Worm (Caenorhabditis elegans) whole organism, L4 larva: ENCODE results near the gene csp-2.

ENCODE experiments used
- F10B5.3 ChIP-seq: sonication (generic microtip); optimal IDR thresholded peaks from 2 replicates; lab custom pipeline; 2016; ENCODE audit warnings: mild to moderate bottlenecking, missing genetic modification characterization, missing compliant biosample characterization
- F26F4.8 ChIP-seq: fragments of 200-800 bp; sonication (Bioruptor generic); conservative IDR thresholded peaks from 2 replicates; pipeline ENCODE4 v1.3.6; 2022; ENCODE audit warnings: missing genetic modification characterization, missing compliant biosample characterization
- Y5F2A.4 ChIP-seq: fragments of 200-800 bp; sonication (Bioruptor generic); optimal IDR thresholded peaks from 2 replicates; lab custom pipeline; 2018; ENCODE audit warnings: mild to moderate bottlenecking, missing genetic modification characterization, missing compliant biosample characterization
- Y75B8A.6 ChIP-seq: fragments of 200-800 bp; sonication (Bioruptor generic); IDR thresholded peaks from 2 replicates; pipeline ENCODE4 v1.3.6; 2022; ENCODE audit warnings: missing genetic modification reagents, missing genetic modification characterization, missing compliant biosample characterization
- ZK337.2 ChIP-seq: fragments of 200-800 bp; sonication (Bioruptor generic); IDR thresholded peaks from 2 replicates; pipeline ENCODE4 v1.3.6; 2022; ENCODE audit warnings: missing genetic modification reagents, missing genetic modification characterization, missing compliant biosample characterization
- ZK546.5 ChIP-seq, 2 experiments: sonication (generic microtip); optimal IDR thresholded peaks; 2 replicates each; lab custom pipeline; 2017; ENCODE audit warnings: missing biosample characterization in 2 of 2, missing genetic modification characterization in 2 of 2
- aly-2 ChIP-seq: sonication (generic microtip); optimal IDR thresholded peaks from 2 replicates; lab custom pipeline; 2018; ENCODE audit warnings: missing biosample characterization, missing genetic modification characterization
- arid-1 ChIP-seq: fragments of 200-800 bp; sonication (Bioruptor generic); conservative IDR thresholded peaks from 2 replicates; pipeline ENCODE4 v1.3.6; 2022; ENCODE audit warnings: missing genetic modification reagents, missing genetic modification characterization, missing compliant biosample characterization
- ceh-62 ChIP-seq: sonication (generic microtip); optimal IDR thresholded peaks from 2 replicates; lab custom pipeline; 2017; ENCODE audit warnings: missing biosample characterization, missing genetic modification characterization
- cey-2 ChIP-seq: sonication (generic microtip); optimal IDR thresholded peaks from 3 replicates; lab custom pipeline; 2017; ENCODE audit warnings: missing genetic modification characterization, mild to moderate bottlenecking, missing compliant biosample characterization, antibody characterized with exemption, borderline replicate concordance; ENCODE audit not compliant: insufficient read depth
- daf-12 ChIP-seq: fragments of 150-350 bp; optimal IDR thresholded peaks from 2 replicates; lab custom pipeline; 2014; ENCODE audit warnings: missing biosample characterization, missing genetic modification reagents, missing genetic modification characterization
- dmd-6 ChIP-seq: fragments of 200-800 bp; sonication (Bioruptor generic); IDR thresholded peaks from 2 replicates; pipeline ENCODE4 v1.3.6; 2022; ENCODE audit warnings: missing genetic modification reagents, missing genetic modification characterization, missing compliant biosample characterization
- hlh-30 ChIP-seq: sonication (generic microtip); optimal IDR thresholded peaks from 2 replicates; lab custom pipeline; 2017; ENCODE audit warnings: antibody characterized with exemption, mild to moderate bottlenecking, missing genetic modification characterization, missing compliant biosample characterization; ENCODE audit not compliant: insufficient read depth
- lin-1 ChIP-seq: fragments of 200-800 bp; sonication (Bioruptor generic); IDR thresholded peaks from 2 replicates; pipeline ENCODE4 v1.3.6; 2022; ENCODE audit warnings: missing genetic modification reagents, missing genetic modification characterization, missing compliant biosample characterization
- lin-13 ChIP-seq: fragments of 150-350 bp; optimal IDR thresholded peaks from 2 replicates; lab custom pipeline; 2014; ENCODE audit warnings: missing biosample characterization, missing genetic modification reagents, missing genetic modification characterization
- madf-9 ChIP-seq: fragments of 200-800 bp; sonication (Bioruptor generic); conservative IDR thresholded peaks from 2 replicates; pipeline ENCODE4 v1.3.6; 2022; ENCODE audit warnings: missing genetic modification reagents, missing genetic modification characterization, missing compliant biosample characterization
- mes-2 ChIP-seq: sonication (generic microtip); optimal IDR thresholded peaks from 2 replicates; lab custom pipeline; 2016; ENCODE audit warnings: missing genotype, mild to moderate bottlenecking, missing genetic modification characterization, missing compliant biosample characterization; ENCODE audit not compliant: poor library complexity, severe bottlenecking
- mxl-2 ChIP-seq: fragments of 200-800 bp; sonication (Bioruptor generic); conservative IDR thresholded peaks from 2 replicates; pipeline ENCODE4 v1.3.6; 2022; ENCODE audit warnings: missing genetic modification reagents, missing genetic modification characterization, missing compliant biosample characterization
- mxl-3 ChIP-seq: fragments of 200-800 bp; sonication (Bioruptor generic); optimal IDR thresholded peaks from 2 replicates; lab custom pipeline; 2018; ENCODE audit warnings: mild to moderate bottlenecking, missing genetic modification characterization, missing compliant biosample characterization
- nhr-111 ChIP-seq: fragments of 200-800 bp; sonication (Bioruptor generic); optimal IDR thresholded peaks from 2 replicates; lab custom pipeline; 2018; ENCODE audit warnings: mild to moderate bottlenecking, missing genetic modification characterization, missing compliant biosample characterization
- nhr-237 ChIP-seq: sonication (generic microtip); optimal IDR thresholded peaks from 2 replicates; lab custom pipeline; 2017; ENCODE audit warnings: missing biosample characterization, missing genetic modification characterization
- nhr-28 ChIP-seq: fragments of 150-350 bp; optimal IDR thresholded peaks from 2 replicates; lab custom pipeline; 2014; ENCODE audit warnings: missing biosample characterization, missing genetic modification characterization
- nhr-41 ChIP-seq: fragments of 200-800 bp; sonication (Bioruptor generic); IDR thresholded peaks from 2 replicates; pipeline ENCODE4 v1.3.6; 2022; ENCODE audit warnings: missing genetic modification reagents, missing genetic modification characterization, missing compliant biosample characterization
- nhr-48 ChIP-seq: sonication (generic microtip); optimal IDR thresholded peaks from 2 replicates; lab custom pipeline; 2016; ENCODE audit warnings: mild to moderate bottlenecking, missing genetic modification characterization, missing compliant biosample characterization
- nhr-77 ChIP-seq: fragments of 150-350 bp; optimal IDR thresholded peaks from 2 replicates; lab custom pipeline; 2014; ENCODE audit warnings: missing biosample characterization, missing genetic modification characterization
- pha-4 ChIP-seq, 2 experiments: fragments of 150-350 bp in 1 of 2; fragments of 200-800 bp in 1 of 2; sonication (Bioruptor generic) in 1 of 2; IDR thresholded peaks in 1 of 2; optimal IDR thresholded peaks in 1 of 2; 2 replicates each; pipeline versions ENCODE4 v1.3.6 to Lab custom; 2014 to 2022; ENCODE audit warnings: missing genetic modification characterization in 2 of 2, missing genetic modification reagents in 2 of 2, missing biosample characterization in 1 of 2, missing compliant biosample characterization in 1 of 2
- php-3 ChIP-seq: fragments of 200-800 bp; sonication (Bioruptor generic); IDR thresholded peaks from 2 replicates; pipeline ENCODE4 v1.3.6; 2022; ENCODE audit warnings: missing genetic modification reagents, missing genetic modification characterization, missing compliant biosample characterization
- pqm-1 ChIP-seq: sonication (generic microtip); optimal IDR thresholded peaks from 2 replicates; lab custom pipeline; 2017; ENCODE audit warnings: missing biosample characterization, missing genetic modification characterization
- skn-1 ChIP-seq: fragments of 150-350 bp; optimal IDR thresholded peaks from 2 replicates; lab custom pipeline; 2014; ENCODE audit warnings: missing biosample characterization, missing genetic modification characterization
- spr-1 ChIP-seq: sonication (generic microtip); optimal IDR thresholded peaks from 2 replicates; lab custom pipeline; 2016; ENCODE audit warnings: mild to moderate bottlenecking, missing genetic modification characterization, missing compliant biosample characterization
- spr-3 ChIP-seq: fragments of 200-800 bp; sonication (Bioruptor generic); optimal IDR thresholded peaks from 2 replicates; lab custom pipeline; 2018; ENCODE audit warnings: mild to moderate bottlenecking, missing genetic modification characterization, missing compliant biosample characterization
- tag-97 ChIP-seq: fragments of 200-800 bp; sonication (Bioruptor generic); IDR thresholded peaks from 2 replicates; pipeline ENCODE4 v1.3.6; 2022; ENCODE audit warnings: missing genetic modification characterization, missing compliant biosample characterization
- tra-1 ChIP-seq: fragments of 200-800 bp; sonication (Bioruptor generic); IDR thresholded peaks from 2 replicates; pipeline ENCODE4 v1.3.6; 2022; ENCODE audit warnings: missing genetic modification reagents, missing genetic modification characterization, missing compliant biosample characterization
- unc-39 ChIP-seq: sonication (generic microtip); optimal IDR thresholded peaks from 2 replicates; lab custom pipeline; 2017; ENCODE audit warnings: missing biosample characterization, missing genetic modification characterization
- unc-62 ChIP-seq, 3 experiments: fragments of 150-350 bp in 1 of 3; sonication (generic microtip); optimal IDR thresholded peaks in 2 of 3; peaks in 1 of 3; 1 replicate in 1 of 3; 2 replicates in 2 of 3; lab custom pipeline; 2014 to 2017; ENCODE audit warnings: missing biosample characterization in 3 of 3, missing genetic modification characterization in 3 of 3, missing genetic modification reagents in 3 of 3, missing genotype in 1 of 3
- vab-7 ChIP-seq: fragments of 200-800 bp; sonication (Bioruptor generic); IDR thresholded peaks from 2 replicates; pipeline ENCODE4 v1.3.6; 2022; ENCODE audit warnings: missing genetic modification reagents, missing genetic modification characterization, missing compliant biosample characterization
- ztf-11 ChIP-seq: fragments of 150-350 bp; optimal IDR thresholded peaks from 2 replicates; lab custom pipeline; 2014; ENCODE audit warnings: missing biosample characterization, missing genetic modification characterization

The csp-2 gene

DNA sequence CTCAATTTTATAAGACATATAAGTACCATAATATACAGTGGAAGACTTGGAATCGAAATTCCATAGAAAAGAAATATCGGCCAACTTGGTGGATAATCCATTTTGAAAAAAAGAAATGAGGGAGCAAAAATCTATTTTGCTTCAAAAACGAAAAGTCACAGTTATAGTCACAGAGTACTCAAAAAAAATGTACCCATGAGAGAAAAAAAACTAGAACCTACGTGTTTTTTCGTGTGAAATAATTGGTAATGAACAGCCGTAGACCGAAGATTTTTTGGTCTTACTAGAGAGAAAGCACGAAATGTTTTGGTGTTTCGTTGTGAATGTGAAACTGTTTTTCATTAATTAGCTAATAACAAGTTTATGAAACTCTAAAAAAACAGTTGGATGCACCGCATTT lies 38.2 kb upstream of the csp-2 start, which contains the start of gene srv-30:
srv-30 (minus strand) TSS at position 101 of the 400 bp plus-strand sequence.
- TF ChIP-seq mxl-2 = no peak
- TF ChIP-seq ZK546.5 (tag; optimal IDR thresholded peaks at IDR 0.05; lab: Kevin White, UChicago) = no peak
- TF ChIP-seq unc-62 (GFP tag; optimal IDR thresholded peaks at IDR 0.05 in 1 of 2; lab: Kevin White, UChicago) = peak in 1 of 2 experiments; percentile 42
- TF ChIP-seq unc-62 (tag; optimal IDR thresholded peaks at IDR 0.05; lab: Kevin White, UChicago) = no peak
- no peak for TF ChIP-seq nhr-237
- no peak for TF ChIP-seq arid-1 (GFP tag; lab: Robert Waterston, UW)

DNA sequence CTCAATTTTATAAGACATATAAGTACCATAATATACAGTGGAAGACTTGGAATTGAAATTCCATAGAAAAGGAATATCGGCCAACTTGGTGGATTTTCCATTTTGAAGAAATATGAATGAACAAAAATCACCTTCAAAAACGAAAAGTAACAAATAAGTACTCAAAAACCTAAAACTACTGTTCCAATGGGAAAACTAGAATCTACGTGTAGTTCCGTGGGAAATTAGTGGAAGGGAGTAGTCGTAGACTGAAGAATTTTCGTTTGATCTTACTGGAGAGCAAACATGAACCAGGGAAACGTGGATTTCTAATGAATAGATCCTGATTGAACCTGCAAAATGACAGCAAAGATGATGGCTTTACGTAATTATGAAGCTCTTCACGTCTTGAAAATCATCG lies 35.6 kb upstream of the csp-2 start, which contains the start of gene srv-31:
srv-31 (minus strand) TSS at position 101 of the 400 bp plus-strand sequence.
- no peak for TF ChIP-seq spr-3 (GFP tag; lab: Kevin White, UChicago)
- no peak for TF ChIP-seq hlh-30 (tag; lab: Kevin White, UChicago)
- TF ChIP-seq dmd-6 (GFP tag; lab: Robert Waterston, UW) = no peak
- TF ChIP-seq aly-2 (tag; lab: Kevin White, UChicago) = no peak
- no peak for TF ChIP-seq vab-7 (GFP tag; lab: Robert Waterston, UW)
- no peak for TF ChIP-seq mes-2
- TF ChIP-seq F10B5.3 = no peak
- no peak for TF ChIP-seq nhr-77 (tag; lab: Kevin White, UChicago)
- no peak for TF ChIP-seq arid-1 (GFP tag; lab: Robert Waterston, UW)
- TF ChIP-seq madf-9 (GFP tag; lab: Robert Waterston, UW) = no peak
- no peak for TF ChIP-seq tra-1 (GFP tag; lab: Robert Waterston, UW)

DNA sequence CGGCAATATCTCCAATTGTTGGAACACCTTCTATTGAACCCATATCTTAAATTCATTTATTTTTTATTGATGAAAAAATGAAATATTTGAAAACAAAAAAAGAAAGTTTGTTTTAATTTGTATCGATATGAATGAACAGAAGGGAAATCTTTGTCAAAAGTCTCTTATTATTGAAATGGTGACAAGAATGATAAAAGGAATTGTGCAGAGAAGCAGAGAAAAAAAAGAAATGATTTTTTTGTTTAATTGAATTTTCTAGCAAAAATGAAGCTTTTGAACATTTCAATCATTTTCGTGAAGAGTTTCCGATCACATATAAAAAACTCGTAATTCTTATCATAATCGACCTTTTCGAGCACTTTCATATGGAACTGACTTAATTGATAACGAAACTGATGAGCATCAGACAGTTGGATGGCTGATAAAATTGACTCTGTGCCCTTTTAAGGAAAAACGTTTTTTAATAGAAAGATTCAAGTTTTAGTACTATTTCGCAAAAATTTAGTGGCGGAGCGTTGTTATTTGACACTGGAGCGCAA lies 31.8 kb upstream of the csp-2 start, which contains the start of the genes aat-4 and T13A10.1:
aat-4 (minus strand) TSS at position 51 of the 539 bp plus-strand sequence.
T13A10.1 (plus strand) TSS at position 411 of the 539 bp plus-strand sequence.
- TF ChIP-seq unc-62 (GFP tag; optimal IDR thresholded peaks at IDR 0.05 in 1 of 2; lab: Kevin White, UChicago) (peak in 1 of 2 experiments; percentile 74), unc-62 (tag; optimal IDR thresholded peaks at IDR 0.05; lab: Kevin White, UChicago) (no peak), ztf-11 (tag; lab: Kevin White, UChicago) (no peak), pqm-1 (tag; lab: Kevin White, UChicago) (peak; percentile 92), nhr-41 (GFP tag; lab: Robert Waterston, UW) (peak; percentile 65; the same call in 1 of the 2 replicates), php-3 (GFP tag; lab: Robert Waterston, UW) (peak; percentile 84), nhr-111 (GFP tag; lab: Kevin White, UChicago) (no peak), dmd-6 (GFP tag; lab: Robert Waterston, UW) (peak; percentile 88), spr-1 (tag; lab: Kevin White, UChicago) (no peak), pha-4 (GFP tag; IDR thresholded peaks at IDR 0.05; lab: Robert Waterston, UW) (no peak), pha-4 (tag; optimal IDR thresholded peaks at IDR 0.05; lab: Kevin White, UChicago) (no peak), nhr-28 (peak; percentile 60)

DNA sequence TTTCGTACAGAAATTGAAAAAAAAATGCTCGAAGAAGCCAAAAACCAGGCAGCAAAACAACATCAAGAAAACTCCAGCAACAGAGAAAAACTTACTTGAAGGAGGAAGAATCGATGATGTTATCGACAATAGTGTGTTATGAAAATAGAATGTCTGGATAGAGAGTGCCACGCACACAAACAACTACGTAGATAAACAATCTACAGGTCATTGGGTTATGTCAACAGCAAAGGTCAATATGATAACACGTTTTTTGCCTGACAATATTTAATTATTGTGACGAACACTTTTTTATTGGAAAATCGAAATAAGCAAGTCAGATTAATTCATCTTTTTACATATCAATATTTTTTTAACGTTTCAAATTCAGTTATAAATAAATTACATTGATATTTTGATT lies 28.1 kb upstream of the csp-2 start, which contains the start of gene sams-5:
sams-5 (minus strand) TSS at position 131 of the 400 bp plus-strand sequence.
- TF ChIP-seq daf-12 (tag; lab: Kevin White, UChicago) (no peak), nhr-48 (tag; lab: Kevin White, UChicago) (no peak), tag-97 (GFP tag; lab: Robert Waterston, UW) (no peak), mxl-3 (GFP tag; lab: Kevin White, UChicago) (no peak), unc-39 (no peak), Y5F2A.4 (GFP tag; lab: Kevin White, UChicago) (no peak), Y75B8A.6 (GFP tag; lab: Robert Waterston, UW) (no peak), lin-1 (no peak), cey-2 (no peak), lin-13 (GFP tag; lab: Kevin White, UChicago) (no peak), F10B5.3 (no peak), ceh-62 (no peak), mxl-2 (no peak), spr-3 (GFP tag; lab: Kevin White, UChicago) (no peak), F26F4.8 (GFP tag; lab: Robert Waterston, UW) (no peak), skn-1 (tag; lab: Kevin White, UChicago) (no peak), ZK337.2 (no peak), php-3 (GFP tag; lab: Robert Waterston, UW) (no peak)
